Worm (Caenorhabditis elegans) whole organism, late embryonic: ENCODE measurements around the gene rsf-1.

ENCODE experiments used
- K02D7.2 ChIP-seq: sonication (generic microtip); optimal IDR thresholded peaks from 2 replicates; lab custom pipeline; 2017; ENCODE audit warnings: mild to moderate bottlenecking, missing genetic modification characterization, missing compliant biosample characterization
- K09A11.1 ChIP-seq: sonication (generic microtip); optimal IDR thresholded peaks from 2 replicates; lab custom pipeline; 2017; ENCODE audit warnings: antibody characterized with exemption, mild to moderate bottlenecking, missing genetic modification characterization, missing compliant biosample characterization; ENCODE audit not compliant: insufficient read depth
- ceh-14 ChIP-seq: sonication (generic microtip); optimal IDR thresholded peaks from 2 replicates; lab custom pipeline; 2016; ENCODE audit warnings: missing genotype, missing genetic modification characterization, missing compliant biosample characterization
- hlh-6 ChIP-seq: sonication (generic microtip); optimal IDR thresholded peaks from 2 replicates; lab custom pipeline; 2016; ENCODE audit warnings: missing genotype, missing genetic modification characterization, missing compliant biosample characterization
- nhr-11 ChIP-seq: fragments of 150-350 bp; optimal IDR thresholded peaks from 2 replicates; lab custom pipeline; 2014; ENCODE audit warnings: missing biosample characterization, missing genetic modification characterization
- pha-4 ChIP-seq: fragments of 150-350 bp; optimal IDR thresholded peaks from 2 replicates; lab custom pipeline; 2018; ENCODE audit warnings: missing biosample characterization, missing genetic modification reagents, missing genetic modification characterization
- sdc-2 ChIP-seq: sonication (generic microtip); optimal IDR thresholded peaks from 2 replicates; lab custom pipeline; 2016; ENCODE audit warnings: missing genotype, missing genetic modification characterization, missing compliant biosample characterization
- sox-2 ChIP-seq: fragments of 200-800 bp; sonication (Bioruptor generic); IDR thresholded peaks from 2 replicates; pipeline ENCODE4 v1.3.6; 2022; ENCODE audit warnings: missing genetic modification reagents, missing genetic modification characterization, missing compliant biosample characterization
- ttx-3 ChIP-seq: sonication (generic microtip); optimal IDR thresholded peaks from 2 replicates; lab custom pipeline; 2016; ENCODE audit warnings: missing genetic modification reagents, missing genetic modification characterization, missing compliant biosample characterization

DNA sequence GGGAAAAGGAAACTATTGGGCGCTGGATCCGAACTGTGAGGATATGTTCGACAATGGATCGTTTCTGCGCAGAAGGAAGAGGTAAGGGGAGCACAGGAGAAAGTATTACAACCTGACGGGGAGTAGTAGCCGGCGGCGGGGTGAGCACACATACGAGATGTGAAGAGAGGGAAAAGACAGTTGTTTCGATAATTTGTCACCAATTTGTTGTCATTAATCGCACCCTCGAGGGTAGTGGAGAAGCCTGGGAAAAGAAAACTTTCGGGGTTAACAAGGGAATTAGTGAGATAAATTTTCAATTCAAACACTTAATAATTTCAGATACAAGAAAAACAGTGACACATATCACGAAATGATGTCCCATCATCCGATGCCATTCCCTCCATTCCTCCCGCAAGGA, 23.2 kb upstream of the rsf-1 start:
- TF ChIP-seq sdc-2 (tag; lab: Kevin White, UChicago) (no peak), ttx-3 (tag; lab: Kevin White, UChicago) (no peak), K09A11.1 (tag; lab: Kevin White, UChicago) (no peak), nhr-11 (tag; lab: Kevin White, UChicago) (no peak), K02D7.2 (tag; lab: Kevin White, UChicago) (no peak), ceh-14 (tag; lab: Kevin White, UChicago) (no peak), pha-4 (tag; lab: Kevin White, UChicago) (no peak), hlh-6 (no peak), sox-2 (GFP tag; lab: Robert Waterston, UW) (no peak)
